Fruit fly (Drosophila melanogaster) whole organism, embryonic: ENCODE data around the gene CG11790.

Source experiments
- B-H1 ChIP-seq: fragments of 200-800 bp; sonication (Bioruptor generic); IDR thresholded peaks from 3 replicates; pipeline ENCODE4 v1.3.6; 2022; ENCODE audit warnings: missing biosample characterization, missing genetic modification characterization
- CG12155 ChIP-seq: fragments of 200-800 bp; sonication (Bioruptor generic); optimal IDR thresholded peaks from 3 replicates; lab custom pipeline; 2016; ENCODE audit warnings: missing biosample characterization, missing genetic modification characterization
- CG12219 ChIP-seq: fragments of 200-800 bp; sonication (Bioruptor generic); optimal IDR thresholded peaks from 3 replicates; lab custom pipeline; 2018; ENCODE audit warnings: missing biosample characterization, mild to moderate bottlenecking, missing genetic modification characterization
- CG12769 ChIP-seq: fragments of 200-800 bp; sonication (Bioruptor generic); optimal IDR thresholded peaks from 2 replicates; lab custom pipeline; 2019; ENCODE audit warnings: missing biosample characterization, mild to moderate bottlenecking, missing genetic modification characterization, moderate library complexity
- CG17361 ChIP-seq: fragments of 200-800 bp; sonication (Bioruptor generic); IDR thresholded peaks from 3 replicates; pipeline ENCODE4 v1.3.6; 2022; ENCODE audit warnings: missing biosample characterization, missing genetic modification characterization
- CG17385 ChIP-seq: fragments of 200-800 bp; sonication (Bioruptor generic); optimal IDR thresholded peaks from 3 replicates; lab custom pipeline; 2018; ENCODE audit warnings: missing biosample characterization, mild to moderate bottlenecking, missing genetic modification characterization
- CG17802 ChIP-seq: fragments of 200-800 bp; sonication (Bioruptor generic); optimal IDR thresholded peaks from 2 replicates; lab custom pipeline; 2018; ENCODE audit warnings: missing biosample characterization, mild to moderate bottlenecking, missing genetic modification characterization, moderate library complexity
- CG18011 ChIP-seq: fragments of 200-800 bp; sonication (Bioruptor generic); optimal IDR thresholded peaks from 2 replicates; lab custom pipeline; 2017; ENCODE audit warnings: missing biosample characterization, missing genetic modification characterization, mild to moderate bottlenecking, moderate library complexity, missing genotype
- CG2202 ChIP-seq: fragments of 200-800 bp; sonication (Bioruptor generic); optimal IDR thresholded peaks from 2 replicates; lab custom pipeline; 2018; ENCODE audit warnings: missing biosample characterization, mild to moderate bottlenecking, missing genetic modification characterization
- CG4730 ChIP-seq: fragments of 200-800 bp; sonication (Bioruptor generic); IDR thresholded peaks from 2 replicates; pipeline ENCODE4 v1.3.6; 2022; ENCODE audit warnings: missing biosample characterization, missing genetic modification characterization
- CG5245 ChIP-seq: fragments of 200-800 bp; sonication (Bioruptor generic); optimal IDR thresholded peaks from 3 replicates; lab custom pipeline; 2016; ENCODE audit warnings: missing biosample characterization, missing genetic modification characterization
- CG9727 ChIP-seq: fragments of 200-800 bp; sonication (Bioruptor generic); optimal IDR thresholded peaks from 3 replicates; lab custom pipeline; 2017; ENCODE audit warnings: missing biosample characterization, mild to moderate bottlenecking, missing genetic modification characterization
- CG9797 ChIP-seq: fragments of 200-800 bp; sonication (Bioruptor generic); optimal IDR thresholded peaks from 3 replicates; lab custom pipeline; 2018; ENCODE audit warnings: missing biosample characterization, mild to moderate bottlenecking, missing genetic modification characterization
- CrebB ChIP-seq: fragments of 200-800 bp; sonication (Bioruptor generic); optimal IDR thresholded peaks from 3 replicates; lab custom pipeline; 2018; ENCODE audit warnings: missing biosample characterization, mild to moderate bottlenecking, missing genetic modification characterization
- Dip3 ChIP-seq: fragments of 200-800 bp; sonication (Bioruptor generic); optimal IDR thresholded peaks from 3 replicates; lab custom pipeline; 2016; ENCODE audit warnings: missing biosample characterization, missing genetic modification characterization
- Dll ChIP-seq: fragments of 200-800 bp; sonication (Bioruptor generic); IDR thresholded peaks from 4 replicates; pipeline ENCODE4 v1.3.6; 2022; ENCODE audit warnings: missing biosample characterization, missing genetic modification characterization; ENCODE audit not compliant: partially characterized antibody
- Doc3 ChIP-seq: fragments of 200-800 bp; sonication (Bioruptor generic); IDR thresholded peaks from 3 replicates; pipeline ENCODE4 v1.3.6; 2022; ENCODE audit warnings: missing biosample characterization, missing genetic modification characterization; ENCODE audit not compliant: partially characterized antibody
- E2f1 ChIP-seq: fragments of 200-800 bp; sonication (Bioruptor generic); IDR thresholded peaks from 2 replicates; pipeline ENCODE4 v1.3.6; 2022; ENCODE audit warnings: missing biosample characterization, missing genetic modification characterization
- Hand ChIP-seq: fragments of 200-800 bp; sonication (Bioruptor generic); optimal IDR thresholded peaks from 2 replicates; lab custom pipeline; 2017; ENCODE audit warnings: mild to moderate bottlenecking, missing biosample characterization, missing genetic modification reagents, missing genetic modification characterization
- Hey ChIP-seq: fragments of 200-800 bp; sonication (Bioruptor generic); optimal IDR thresholded peaks from 3 replicates; lab custom pipeline; 2018; ENCODE audit warnings: missing biosample characterization, mild to moderate bottlenecking, missing genetic modification characterization
- Hmr ChIP-seq: fragments of 200-800 bp; sonication (Bioruptor generic); optimal IDR thresholded peaks from 3 replicates; lab custom pipeline; 2017; ENCODE audit warnings: mild to moderate bottlenecking, missing biosample characterization, missing genetic modification reagents, missing genetic modification characterization
- Hr39 ChIP-seq: fragments of >200 bp; optimal IDR thresholded peaks from 2 replicates; lab custom pipeline; 2017
- NC2α ChIP-seq: fragments of 200-800 bp; sonication (Bioruptor generic); optimal IDR thresholded peaks from 2 replicates; lab custom pipeline; 2016; ENCODE audit warnings: missing biosample characterization, missing genetic modification characterization
- Opbp ChIP-seq: fragments of 200-800 bp; sonication (Bioruptor generic); IDR thresholded peaks from 3 replicates; pipeline ENCODE4 v1.3.6; 2022; ENCODE audit warnings: missing biosample characterization, missing genetic modification characterization; ENCODE audit not compliant: partially characterized antibody
- Sin3A ChIP-seq: fragments of >200 bp; optimal IDR thresholded peaks from 2 replicates; lab custom pipeline; 2018
- Xbp1 ChIP-seq: fragments of 200-800 bp; sonication (Bioruptor generic); optimal IDR thresholded peaks from 3 replicates; lab custom pipeline; 2016; ENCODE audit warnings: missing biosample characterization, mild to moderate bottlenecking, missing genetic modification characterization
- ap ChIP-seq: fragments of 200-800 bp; sonication (Bioruptor generic); IDR thresholded peaks from 2 replicates; pipeline ENCODE4 v1.3.6; 2022; ENCODE audit warnings: missing biosample characterization, missing genetic modification characterization
- br ChIP-seq: fragments of >200 bp; optimal IDR thresholded peaks from 2 replicates; lab custom pipeline; 2017
- cato ChIP-seq: fragments of 200-800 bp; sonication (Bioruptor generic); optimal IDR thresholded peaks from 2 replicates; lab custom pipeline; 2016; ENCODE audit warnings: missing biosample characterization, missing genetic modification characterization, borderline replicate concordance
- crp ChIP-seq, 2 experiments: fragments of 200-800 bp; sonication (Bioruptor generic); optimal IDR thresholded peaks; 2 replicates in 1 of 2; 3 replicates in 1 of 2; lab custom pipeline; 2017; ENCODE audit warnings: missing biosample characterization in 2 of 2, missing genetic modification characterization in 2 of 2, mild to moderate bottlenecking in 1 of 2, moderate library complexity in 1 of 2
- da ChIP-seq: fragments of 200-800 bp; sonication (Bioruptor generic); optimal IDR thresholded peaks from 2 replicates; lab custom pipeline; 2016; ENCODE audit warnings: missing biosample characterization, missing genetic modification characterization
- dmrt11E ChIP-seq: fragments of 200-800 bp; sonication (Bioruptor generic); optimal IDR thresholded peaks from 3 replicates; lab custom pipeline; 2018; ENCODE audit warnings: missing biosample characterization, mild to moderate bottlenecking, missing genetic modification characterization, moderate library complexity
- en ChIP-seq: fragments of 200-800 bp; sonication (Bioruptor generic); optimal IDR thresholded peaks from 2 replicates; lab custom pipeline; 2016; ENCODE audit warnings: missing biosample characterization, missing genetic modification characterization
- eyg ChIP-seq: fragments of 200-800 bp; sonication (Bioruptor generic); optimal IDR thresholded peaks from 3 replicates; lab custom pipeline; 2016; ENCODE audit warnings: missing biosample characterization, missing genetic modification characterization
- gce ChIP-seq: fragments of 200-800 bp; sonication (Bioruptor generic); IDR thresholded peaks from 3 replicates; pipeline ENCODE4 v1.3.6; 2022; ENCODE audit warnings: missing biosample characterization, missing genetic modification characterization
- gfzf ChIP-seq: fragments of 200-800 bp; sonication (Bioruptor generic); optimal IDR thresholded peaks from 2 replicates; lab custom pipeline; 2016; ENCODE audit warnings: missing biosample characterization, mild to moderate bottlenecking, missing genetic modification characterization, moderate library complexity
- gsb ChIP-seq: fragments of 200-800 bp; sonication (Bioruptor generic); IDR thresholded peaks from 2 replicates; pipeline ENCODE4 v1.3.6; 2022; ENCODE audit warnings: missing biosample characterization, missing genetic modification characterization
- gsb-n ChIP-seq: fragments of 200-800 bp; sonication (Bioruptor generic); optimal IDR thresholded peaks from 3 replicates; lab custom pipeline; 2018; ENCODE audit warnings: missing biosample characterization, mild to moderate bottlenecking, missing genetic modification characterization
- nom ChIP-seq: fragments of 200-800 bp; sonication (Bioruptor generic); optimal IDR thresholded peaks from 2 replicates; lab custom pipeline; 2017; ENCODE audit warnings: missing biosample characterization, missing genetic modification characterization, mild to moderate bottlenecking, moderate library complexity, missing genetic modification reagents
- oc ChIP-seq: fragments of 200-800 bp; sonication (Bioruptor generic); optimal IDR thresholded peaks from 2 replicates; lab custom pipeline; 2018; ENCODE audit warnings: missing biosample characterization, mild to moderate bottlenecking, missing genetic modification characterization, moderate library complexity
- peb ChIP-seq: fragments of 200-800 bp; sonication (Bioruptor generic); IDR thresholded peaks from 2 replicates; pipeline ENCODE4 v1.3.6; 2022; ENCODE audit warnings: missing biosample characterization, missing genetic modification characterization
- pho ChIP-seq: fragments of 200-800 bp; sonication (Bioruptor generic); optimal IDR thresholded peaks from 2 replicates; lab custom pipeline; 2016; ENCODE audit warnings: missing biosample characterization, missing genetic modification characterization
- pita ChIP-seq: fragments of 200-800 bp; sonication (Bioruptor generic); optimal IDR thresholded peaks from 2 replicates; lab custom pipeline; 2017; ENCODE audit warnings: missing biosample characterization, mild to moderate bottlenecking, missing genetic modification characterization
- prd ChIP-seq, 3 experiments: fragments of >200 bp in 2 of 3; fragments of 200-800 bp in 1 of 3; sonication (Bioruptor generic) in 1 of 3; optimal IDR thresholded peaks in 2 of 3; IDR thresholded peaks in 1 of 3; 2 replicates in 2 of 3; 3 replicates in 1 of 3; pipeline versions ENCODE4 v1.3.6 to Lab custom; 2017 to 2022; ENCODE audit warnings: missing biosample characterization in 1 of 3, missing genetic modification characterization in 1 of 3
- pzg ChIP-seq: fragments of 200-800 bp; sonication (Bioruptor generic); optimal IDR thresholded peaks from 3 replicates; lab custom pipeline; 2018; ENCODE audit warnings: missing biosample characterization, mild to moderate bottlenecking, missing genetic modification characterization, moderate library complexity
- slbo ChIP-seq: fragments of 200-800 bp; sonication (Bioruptor generic); IDR thresholded peaks from 2 replicates; pipeline ENCODE4 v1.3.6; 2022; ENCODE audit warnings: missing biosample characterization, missing genetic modification characterization
- tgo ChIP-seq: fragments of 200-800 bp; sonication (Bioruptor generic); IDR thresholded peaks from 3 replicates; pipeline ENCODE4 v1.3.6; 2022; ENCODE audit warnings: missing biosample characterization, missing genetic modification characterization
- tin ChIP-seq: fragments of 200-800 bp; sonication (Bioruptor generic); optimal IDR thresholded peaks from 3 replicates; lab custom pipeline; 2016; ENCODE audit warnings: missing biosample characterization, missing genetic modification characterization
- tup ChIP-seq: fragments of 200-800 bp; sonication (Bioruptor generic); optimal IDR thresholded peaks from 2 replicates; lab custom pipeline; 2016; ENCODE audit warnings: missing biosample characterization, mild to moderate bottlenecking, missing genetic modification characterization, moderate library complexity
- wek ChIP-seq: fragments of 200-800 bp; sonication (Bioruptor generic); optimal IDR thresholded peaks from 3 replicates; lab custom pipeline; 2018; ENCODE audit warnings: missing biosample characterization, mild to moderate bottlenecking, missing genetic modification characterization, moderate library complexity
- zen2 ChIP-seq: fragments of 200-800 bp; sonication (Bioruptor generic); IDR thresholded peaks from 3 replicates; pipeline ENCODE4 v1.3.6; 2022; ENCODE audit warnings: missing biosample characterization, missing genetic modification characterization; ENCODE audit not compliant: partially characterized antibody
- zf30C ChIP-seq: fragments of 200-800 bp; sonication (Bioruptor generic); optimal IDR thresholded peaks from 3 replicates; lab custom pipeline; 2018; ENCODE audit warnings: missing biosample characterization, mild to moderate bottlenecking, missing genetic modification characterization

The CG11790 gene

DNA sequence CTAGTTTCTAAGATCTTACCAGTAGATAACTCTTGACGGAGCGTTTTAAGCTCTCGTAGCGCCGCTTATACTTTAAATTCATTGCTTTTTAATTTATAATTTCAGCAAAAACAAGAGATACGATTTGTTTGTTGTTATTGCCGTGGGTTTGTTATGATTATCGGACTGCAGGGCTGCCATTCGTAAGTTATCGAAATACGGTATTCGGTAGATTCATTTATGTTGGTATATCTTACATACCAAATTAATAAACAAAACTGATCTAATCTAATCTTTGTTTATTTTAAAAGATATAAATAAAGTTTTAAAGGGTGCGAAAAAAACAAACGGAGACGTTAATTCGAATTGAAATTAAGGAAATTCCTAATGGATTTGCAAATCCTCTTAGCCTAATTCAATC lies 8.5 kb downstream of the CG11790 start, which contains the start of the genes CG31111 and stac (continued):
- TF ChIP-seq E2f1 (no peak), wek (GFP tag; lab: Kevin White, UChicago) (no peak), da (GFP tag; lab: Kevin White, UChicago) (no peak), CG17385 (peak; percentile 19), pho (GFP tag; lab: Kevin White, UChicago) (no peak), Hey (no peak), CG17802 (no peak), CG9727 (GFP tag; lab: Kevin White, UChicago) (no peak), nom (GFP tag; lab: Kevin White, UChicago) (no peak), Sin3A (no peak), CrebB (tag; lab: Kevin White, UChicago) (no peak), Doc3 (no peak), Dll (GFP tag; lab: Robert Waterston, UW) (no peak), zen2 (GFP tag; lab: Robert Waterston, UW) (no peak), Opbp (no peak), tin (GFP tag; lab: Kevin White, UChicago) (no peak), CG9797 (GFP tag; lab: Kevin White, UChicago) (peak; percentile 46), dmrt11E (tag; lab: Kevin White, UChicago) (no peak), oc (tag; lab: Kevin White, UChicago) (no peak), cato (no peak), Dip3 (GFP tag; lab: Kevin White, UChicago) (no peak), crp (GFP tag; optimal IDR thresholded peaks at IDR 0.05; lab: Kevin White, UChicago) (peak in 1 of 2 experiments; percentile 17), CG18011 (GFP tag; lab: Kevin White, UChicago) (no peak), Hmr (GFP tag; lab: Kevin White, UChicago) (no peak), CG5245 (GFP tag; lab: Kevin White, UChicago) (no peak), gsb-n (tag; lab: Kevin White, UChicago) (no peak), Hr39 (lab: Kevin White, UChicago) (no peak), Hand (GFP tag; lab: Kevin White, UChicago) (no peak), peb (GFP tag; lab: Robert Waterston, UW) (no peak), CG17361 (no peak), zf30C (GFP tag; lab: Kevin White, UChicago) (no peak), CG12155 (no peak), prd (optimal IDR thresholded peaks at IDR 0.05; lab: Kevin White, UChicago) (no peak), prd (GFP tag; IDR thresholded peaks at IDR 0.05; lab: Robert Waterston, UW) (no peak), en (GFP tag; lab: Kevin White, UChicago) (no peak), slbo (no peak), NC2α (GFP tag; lab: Kevin White, UChicago) (no peak), Xbp1 (no peak), ap (GFP tag; lab: Robert Waterston, UW) (no peak), CG12219 (GFP tag; lab: Kevin White, UChicago) (no peak), tgo (no peak), B-H1 (GFP tag; lab: Robert Waterston, UW) (no peak), tup (GFP tag; lab: Kevin White, UChicago) (no peak), CG12769 (tag; lab: Kevin White, UChicago) (no peak), gce (no peak), pzg (GFP tag; lab: Kevin White, UChicago) (peak; percentile 44), gsb (GFP tag; lab: Robert Waterston, UW) (no peak), CG4730 (GFP tag; lab: Robert Waterston, UW) (no peak), CG2202 (tag; lab: Kevin White, UChicago) (no peak), gfzf (GFP tag; lab: Kevin White, UChicago) (peak; percentile 49), eyg (GFP tag; lab: Kevin White, UChicago) (no peak), pita (GFP tag; lab: Kevin White, UChicago) (no peak), br (lab: Kevin White, UChicago) (no peak)
